Fruit fly (Drosophila melanogaster): ENCODE results near the gene inaF-D.
A peak's percentile ranks its signal among the peaks of the same experiment; 100 is the strongest.

inaF-D gene

dm6 chrX:11720138-11720537 lies 8.8 kb downstream of the inaF-D start, which contains the start of gene Tango10 (continued):
- TF ChIP-seq Max (GFP tag; optimal IDR thresholded peaks at IDR 0.05) (peak; percentile 37), CG2712 (tag; optimal IDR thresholded peaks at IDR 0.05) (peak; percentile 48), wdn (GFP tag; IDR thresholded peaks at IDR 0.05) (no peak), dmrt99B (tag; optimal IDR thresholded peaks at IDR 0.05) (no peak), MTF-1 (GFP tag; optimal IDR thresholded peaks at IDR 0.05; ENCODE audit: borderline replicate concordance) (no peak), chm (GFP tag; IDR thresholded peaks at IDR 0.05) (no peak), row (GFP tag; IDR thresholded peaks at IDR 0.05) (peak; percentile 78), CG10267 (tag; optimal IDR thresholded peaks at IDR 0.05) (peak; percentile 51), chinmo (GFP tag; IDR thresholded peaks at IDR 0.05; ENCODE audit: partially characterized antibody) (peak; percentile 77; the same call in 2 of the 4 replicates), lola (GFP tag; optimal IDR thresholded peaks at IDR 0.05) (peak in 1 of 3 experiments; percentile 64), Doc2 (GFP tag; IDR thresholded peaks at IDR 0.05) (no peak), sqz (GFP tag; optimal IDR thresholded peaks at IDR 0.05) (no peak), CG11560 (tag; IDR thresholded peaks at IDR 0.05) (no peak), crol (GFP tag; IDR thresholded peaks at IDR 0.05) (no peak), zen (tag; optimal IDR thresholded peaks at IDR 0.05) (peak; percentile 57), CG1529 (GFP tag; optimal IDR thresholded peaks at IDR 0.05) (no peak), E2f1 (GFP tag; IDR thresholded peaks at IDR 0.05) (peak; percentile 56), CG8944 (GFP tag; optimal IDR thresholded peaks at IDR 0.05) (no peak), CG18764 (GFP tag; optimal IDR thresholded peaks at IDR 0.05) (peak; percentile 96), dysf (GFP tag; IDR thresholded peaks at IDR 0.05) (peak; percentile 50; the same call in 2 of the 3 replicates), CG17829 (tag; optimal IDR thresholded peaks at IDR 0.05) (peak; percentile 26), cas (GFP tag; IDR thresholded peaks at IDR 0.05) (no peak), NC2β (GFP tag; optimal IDR thresholded peaks at IDR 0.05) (peak; percentile 46), Jarid2 (GFP tag; optimal IDR thresholded peaks at IDR 0.05) (no peak), CG17359 (tag; optimal IDR thresholded peaks at IDR 0.05) (peak; percentile 26), CG1603 (tag; optimal IDR thresholded peaks at IDR 0.05) (peak; percentile 79), Oli (tag; optimal IDR thresholded peaks at IDR 0.05) (no peak), Opbp (GFP tag; IDR thresholded peaks at IDR 0.05; ENCODE audit: partially characterized antibody) (peak; percentile 60; the same call in 2 of the 3 replicates), CG11456 (GFP tag; IDR thresholded peaks at IDR 0.05) (no peak), CG7839 (tag; optimal IDR thresholded peaks at IDR 0.05) (peak; percentile 20), CG2129 (GFP tag; IDR thresholded peaks at IDR 0.05; ENCODE audit: partially characterized antibody) (peak; percentile 59), Elba2 (GFP tag; optimal IDR thresholded peaks at IDR 0.05) (no peak), CG4854 (GFP tag; optimal IDR thresholded peaks at IDR 0.05) (no peak), CG31365 (tag; optimal IDR thresholded peaks at IDR 0.05) (no peak), HLHmδ (GFP tag; optimal IDR thresholded peaks at IDR 0.05) (no peak), bbx (GFP tag; IDR thresholded peaks at IDR 0.05; ENCODE audit: partially characterized antibody) (no peak; the same call in 1 of the 2 replicates), D (optimal IDR thresholded peaks at IDR 0.05) (no peak), D (GFP tag; optimal IDR thresholded peaks at IDR 0.05) (no peak), Hr78 (GFP tag; optimal IDR thresholded peaks at IDR 0.05) (no peak), CG12071 (GFP tag; optimal IDR thresholded peaks at IDR 0.05) (no peak), emc (GFP tag; optimal IDR thresholded peaks at IDR 0.05) (no peak), CG32772 (GFP tag; IDR thresholded peaks at IDR 0.05) (peak; percentile 43; the same call in 1 of the 2 replicates), gsb-n (tag; optimal IDR thresholded peaks at IDR 0.05) (no peak), stwl (tag; optimal IDR thresholded peaks at IDR 0.05) (peak; percentile 44), sug (tag; optimal IDR thresholded peaks at IDR 0.05) (peak; percentile 53), CG15479 (GFP tag; optimal IDR thresholded peaks at IDR 0.05) (no peak), br (optimal IDR thresholded peaks at IDR 0.05) (no peak), usp (GFP tag; optimal IDR thresholded peaks at IDR 0.05) (no peak), Awh (GFP tag; IDR thresholded peaks at IDR 0.05) (no peak), CG5245 (GFP tag; optimal IDR thresholded peaks at IDR 0.05) (no peak), dm (GFP tag; optimal IDR thresholded peaks at IDR 0.05) (peak; percentile 72)

Data from whole organism, embryonic.